Fruit fly (Drosophila melanogaster): ENCODE measurements around the gene CG34164.

Gene CG34164

DNA sequence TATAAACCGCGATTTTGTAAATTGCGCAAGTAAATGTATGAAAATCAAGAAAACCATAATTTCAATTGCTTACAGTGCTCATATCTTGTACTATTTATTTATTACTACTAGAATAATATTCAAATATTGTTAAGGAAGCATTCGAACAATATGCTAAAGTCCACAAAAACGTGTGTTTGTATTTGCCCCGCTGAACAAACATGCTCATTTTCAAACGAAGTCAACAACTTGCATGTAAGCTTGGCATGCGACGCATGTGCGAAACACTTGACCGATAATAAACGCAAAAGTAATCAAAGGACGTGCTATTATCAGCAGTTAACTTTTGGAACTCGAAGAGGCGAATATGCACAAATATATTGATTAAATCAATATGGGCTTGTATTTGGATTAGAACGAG, 35.0 kb upstream of the CG34164 start (continued):
- TF ChIP-seq CG7357 (GFP tag; IDR thresholded peaks at IDR 0.05) (no peak), wor (GFP tag; IDR thresholded peaks at IDR 0.05) (no peak), sd (tag; optimal IDR thresholded peaks at IDR 0.05) (no peak), CG10565 (GFP tag; optimal IDR thresholded peaks at IDR 0.05) (no peak), bsh (GFP tag; optimal IDR thresholded peaks at IDR 0.05) (peak in 1 of 2 experiments; percentile 87), bcd (GFP tag; optimal IDR thresholded peaks at IDR 0.05) (peak; percentile 34), esg (GFP tag; conservative IDR thresholded peaks at IDR 0.05) (no peak), kni (GFP tag; optimal IDR thresholded peaks at IDR 0.05) (peak; percentile 31), ab (GFP tag; optimal IDR thresholded peaks at IDR 0.05) (no peak), TFAM (GFP tag; optimal IDR thresholded peaks at IDR 0.05) (no peak), CG3995 (GFP tag; optimal IDR thresholded peaks at IDR 0.05) (no peak), maf-S (GFP tag; optimal IDR thresholded peaks at IDR 0.05) (no peak), CG3847 (GFP tag; IDR thresholded peaks at IDR 0.05) (no peak), CG1792 (GFP tag; optimal IDR thresholded peaks at IDR 0.05) (peak; percentile 20), CG12236 (GFP tag; optimal IDR thresholded peaks at IDR 0.05) (peak; percentile 63), amos (GFP tag; IDR thresholded peaks at IDR 0.05; ENCODE audit: partially characterized antibody) (no peak), CG4854 (GFP tag; optimal IDR thresholded peaks at IDR 0.05) (peak; percentile 46), HmgZ (tag; optimal IDR thresholded peaks at IDR 0.05) (peak; percentile 60), CG15269 (tag; optimal IDR thresholded peaks at IDR 0.05) (peak; percentile 63), Optix (GFP tag; IDR thresholded peaks at IDR 0.05) (no peak), Fer2 (tag; optimal IDR thresholded peaks at IDR 0.05) (peak; percentile 0), gce (GFP tag; IDR thresholded peaks at IDR 0.05) (no peak), Bgb (GFP tag; IDR thresholded peaks at IDR 0.05; ENCODE audit: partially characterized antibody) (no peak), dpn (GFP tag; optimal IDR thresholded peaks at IDR 0.05) (peak; percentile 32 to 53), prd (optimal IDR thresholded peaks at IDR 0.05) (no peak), prd (GFP tag; IDR thresholded peaks at IDR 0.05) (peak; percentile 51; the same call in 2 of the 3 replicates), row (GFP tag; IDR thresholded peaks at IDR 0.05) (no peak), CG43689 (GFP tag; IDR thresholded peaks at IDR 0.05) (no peak), Jarid2 (GFP tag; optimal IDR thresholded peaks at IDR 0.05) (peak; percentile 2), HLH3B (GFP tag; IDR thresholded peaks at IDR 0.05) (no peak; the same call in 1 of the 2 replicates), Sox100B (GFP tag; optimal IDR thresholded peaks at IDR 0.05) (no peak), emc (GFP tag; optimal IDR thresholded peaks at IDR 0.05) (no peak), tna (GFP tag; IDR thresholded peaks at IDR 0.05; ENCODE audit: partially characterized antibody) (no peak), luna (GFP tag; optimal IDR thresholded peaks at IDR 0.05) (no peak), NC2β (GFP tag; optimal IDR thresholded peaks at IDR 0.05) (peak; percentile 52), otp (GFP tag; IDR thresholded peaks at IDR 0.05) (no peak; the same call in 2 of the 3 replicates), CG5245 (GFP tag; optimal IDR thresholded peaks at IDR 0.05) (no peak), grau (tag; optimal IDR thresholded peaks at IDR 0.05) (peak; percentile 60), NC2α (GFP tag; optimal IDR thresholded peaks at IDR 0.05) (peak; percentile 6), en (GFP tag; optimal IDR thresholded peaks at IDR 0.05) (no peak), CG2202 (tag; optimal IDR thresholded peaks at IDR 0.05) (peak; percentile 76), Max (GFP tag; optimal IDR thresholded peaks at IDR 0.05) (peak; percentile 48), CG1603 (tag; optimal IDR thresholded peaks at IDR 0.05) (peak; percentile 69), gsb-n (tag; optimal IDR thresholded peaks at IDR 0.05) (peak; percentile 82), lmd (GFP tag; IDR thresholded peaks at IDR 0.05) (no peak), CG9932 (GFP tag; IDR thresholded peaks at IDR 0.05) (no peak), CG16779 (GFP tag; IDR thresholded peaks at IDR 0.05) (peak; percentile 62; the same call in 1 of the 2 replicates), caup (GFP tag; optimal IDR thresholded peaks at IDR 0.05; ENCODE audit: severe bottlenecking) (peak; percentile 85), Tbp (GFP tag; optimal IDR thresholded peaks at IDR 0.05) (no peak), pan (optimal IDR thresholded peaks at IDR 0.05) (no peak), pan (GFP tag; optimal IDR thresholded peaks at IDR 0.05 in 1 of 2, IDR thresholded peaks at IDR 0.05 in 1 of 2) (no peak), fd3F (GFP tag; optimal IDR thresholded peaks at IDR 0.05) (peak; percentile 71)
